Fruit fly (Drosophila melanogaster) whole organism, embryonic: ENCODE results near the gene CG18262.

Experiments
- Ada2b ChIP-seq: fragments of 200-800 bp; sonication (Bioruptor generic); IDR thresholded peaks from 2 replicates; pipeline ENCODE4 v1.3.6; 2022; ENCODE audit warnings: missing biosample characterization, missing genetic modification characterization
- Adf1 ChIP-seq: fragments of 200-800 bp; sonication (Bioruptor generic); IDR thresholded peaks from 2 replicates; pipeline ENCODE4 v1.3.6; 2022; ENCODE audit warnings: missing biosample characterization, missing genetic modification characterization
- Antp ChIP-seq: fragments of 200-800 bp; sonication (Bioruptor generic); optimal IDR thresholded peaks from 3 replicates; lab custom pipeline; 2016; ENCODE audit warnings: missing biosample characterization, missing genetic modification characterization
- Awh ChIP-seq: fragments of 200-800 bp; sonication (Bioruptor generic); IDR thresholded peaks from 2 replicates; pipeline ENCODE4, ENCODE4 v1.3.6; 2022; ENCODE audit warnings: missing biosample characterization, missing genetic modification characterization
- C15 ChIP-seq: fragments of 200-800 bp; sonication (Bioruptor generic); IDR thresholded peaks from 3 replicates; pipeline ENCODE4 v1.3.6; 2022; ENCODE audit warnings: missing biosample characterization, missing genetic modification characterization
- CG12071 ChIP-seq: fragments of 200-800 bp; sonication (Bioruptor generic); optimal IDR thresholded peaks from 3 replicates; lab custom pipeline; 2018; ENCODE audit warnings: missing biosample characterization, mild to moderate bottlenecking, missing genetic modification characterization
- CG13624 ChIP-seq: fragments of 200-800 bp; sonication (Bioruptor generic); optimal IDR thresholded peaks from 2 replicates; lab custom pipeline; 2016; ENCODE audit warnings: missing biosample characterization, missing genetic modification characterization
- CG14441 ChIP-seq: fragments of 200-800 bp; sonication (Bioruptor generic); IDR thresholded peaks from 2 replicates; pipeline ENCODE4 v1.3.6; 2022; ENCODE audit warnings: missing biosample characterization, missing genetic modification characterization
- CG14965 ChIP-seq: fragments of 200-800 bp; sonication (Bioruptor generic); optimal IDR thresholded peaks from 2 replicates; lab custom pipeline; 2016; ENCODE audit warnings: missing biosample characterization, missing genetic modification characterization, borderline replicate concordance
- CG15011 ChIP-seq: fragments of 200-800 bp; sonication (Bioruptor generic); optimal IDR thresholded peaks from 3 replicates; lab custom pipeline; 2018; ENCODE audit warnings: missing biosample characterization, mild to moderate bottlenecking, missing genetic modification characterization
- CG15696 ChIP-seq: fragments of 200-800 bp; sonication (Bioruptor generic); optimal IDR thresholded peaks from 2 replicates; lab custom pipeline; 2019; ENCODE audit warnings: missing biosample characterization, mild to moderate bottlenecking, missing genetic modification characterization, moderate library complexity
- CG16815 ChIP-seq: fragments of 200-800 bp; sonication (Bioruptor generic); optimal IDR thresholded peaks from 3 replicates; lab custom pipeline; 2017; ENCODE audit warnings: missing biosample characterization, mild to moderate bottlenecking, missing genetic modification characterization
- CG18619 ChIP-seq: fragments of 200-800 bp; sonication (Bioruptor generic); optimal IDR thresholded peaks from 3 replicates; lab custom pipeline; 2017; ENCODE audit warnings: missing biosample characterization, mild to moderate bottlenecking, missing genetic modification characterization
- CG2678 ChIP-seq: fragments of 200-800 bp; sonication (Bioruptor generic); optimal IDR thresholded peaks from 3 replicates; lab custom pipeline; 2019; ENCODE audit warnings: missing biosample characterization, mild to moderate bottlenecking, missing genetic modification characterization, moderate library complexity
- CG3163 ChIP-seq: fragments of 200-800 bp; sonication (Bioruptor generic); optimal IDR thresholded peaks from 3 replicates; lab custom pipeline; 2016; ENCODE audit warnings: missing biosample characterization, missing genetic modification characterization
- CG6654 ChIP-seq: fragments of 200-800 bp; sonication (Bioruptor generic); optimal IDR thresholded peaks from 2 replicates; lab custom pipeline; 2017; ENCODE audit warnings: missing biosample characterization, mild to moderate bottlenecking, missing genetic modification characterization
- CG7372 ChIP-seq: fragments of 200-800 bp; sonication (Bioruptor generic); IDR thresholded peaks from 2 replicates; pipeline ENCODE4 v1.3.6; 2022; ENCODE audit warnings: missing biosample characterization, missing genetic modification characterization
- CG8944 ChIP-seq: fragments of 200-800 bp; sonication (Bioruptor generic); optimal IDR thresholded peaks from 3 replicates; lab custom pipeline; 2016; ENCODE audit warnings: missing biosample characterization, missing genetic modification characterization
- CG9437 ChIP-seq: fragments of 200-800 bp; sonication (Bioruptor generic); optimal IDR thresholded peaks from 2 replicates; lab custom pipeline; 2018; ENCODE audit warnings: missing biosample characterization, mild to moderate bottlenecking, missing genetic modification characterization
- CG9727 ChIP-seq: fragments of 200-800 bp; sonication (Bioruptor generic); optimal IDR thresholded peaks from 3 replicates; lab custom pipeline; 2017; ENCODE audit warnings: missing biosample characterization, mild to moderate bottlenecking, missing genetic modification characterization
- CG9817 ChIP-seq: fragments of 200-800 bp; sonication (Bioruptor generic); optimal IDR thresholded peaks from 2 replicates; lab custom pipeline; 2018; ENCODE audit warnings: missing biosample characterization, mild to moderate bottlenecking, missing genetic modification characterization, moderate library complexity
- CoRest ChIP-seq: fragments of 200-800 bp; sonication (Bioruptor generic); optimal IDR thresholded peaks from 3 replicates; lab custom pipeline; 2018; ENCODE audit warnings: missing biosample characterization, mild to moderate bottlenecking, missing genetic modification characterization, moderate library complexity
- Dbx ChIP-seq: fragments of 200-800 bp; sonication (Bioruptor generic); IDR thresholded peaks from 3 replicates; pipeline ENCODE4 v1.3.6; 2022; ENCODE audit warnings: missing biosample characterization, missing genetic modification characterization
- Drgx ChIP-seq: fragments of 200-800 bp; sonication (Bioruptor generic); IDR thresholded peaks from 2 replicates; pipeline ENCODE4 v1.3.6; 2022; ENCODE audit warnings: missing biosample characterization, missing genetic modification characterization
- HmgZ ChIP-seq: fragments of 200-800 bp; sonication (Bioruptor generic); optimal IDR thresholded peaks from 2 replicates; lab custom pipeline; 2018; ENCODE audit warnings: missing biosample characterization, mild to moderate bottlenecking, missing genetic modification characterization
- Hmr ChIP-seq: fragments of 200-800 bp; sonication (Bioruptor generic); optimal IDR thresholded peaks from 3 replicates; lab custom pipeline; 2017; ENCODE audit warnings: mild to moderate bottlenecking, missing biosample characterization, missing genetic modification reagents, missing genetic modification characterization
- Hr51 ChIP-seq, 2 experiments: fragments of 200-800 bp; sonication (Bioruptor generic); optimal IDR thresholded peaks; 2 replicates in 1 of 2; 3 replicates in 1 of 2; lab custom pipeline; 2016 to 2018; ENCODE audit warnings: missing biosample characterization in 2 of 2, missing genetic modification characterization in 2 of 2, mild to moderate bottlenecking in 1 of 2, moderate library complexity in 1 of 2
- Meics ChIP-seq: fragments of 200-800 bp; sonication (Bioruptor generic); optimal IDR thresholded peaks from 2 replicates; lab custom pipeline; 2017; ENCODE audit warnings: missing biosample characterization, mild to moderate bottlenecking, missing genetic modification characterization
- Rfx ChIP-seq: fragments of 200-800 bp; sonication (Bioruptor generic); IDR thresholded peaks from 2 replicates; pipeline ENCODE4 v1.3.6; 2022; ENCODE audit warnings: missing biosample characterization, missing genetic modification characterization
- Spps ChIP-seq: fragments of 200-800 bp; sonication (Bioruptor generic); optimal IDR thresholded peaks from 2 replicates; lab custom pipeline; 2018; ENCODE audit warnings: missing biosample characterization, mild to moderate bottlenecking, missing genetic modification characterization
- Trl ChIP-seq, 3 experiments: fragments of >200 bp in 2 of 3; fragments of 200-800 bp in 1 of 3; sonication (Bioruptor generic) in 1 of 3; optimal IDR thresholded peaks; 2 replicates in 1 of 3; 3 replicates in 2 of 3; lab custom pipeline; 2016 to 2017; ENCODE audit warnings: missing biosample characterization in 1 of 3, missing genetic modification characterization in 1 of 3
- Vsx1 ChIP-seq: fragments of 200-800 bp; sonication (Bioruptor generic); optimal IDR thresholded peaks from 2 replicates; lab custom pipeline; 2017; ENCODE audit warnings: missing biosample characterization, mild to moderate bottlenecking, missing genetic modification characterization, missing genetic modification reagents
- ato ChIP-seq: fragments of 200-800 bp; sonication (Bioruptor generic); IDR thresholded peaks from 2 replicates; pipeline ENCODE4 v1.3.6; 2022; ENCODE audit warnings: missing biosample characterization, missing genetic modification characterization; ENCODE audit not compliant: partially characterized antibody
- az2 ChIP-seq: fragments of 200-800 bp; sonication (Bioruptor generic); optimal IDR thresholded peaks from 3 replicates; lab custom pipeline; 2016; ENCODE audit warnings: missing biosample characterization, missing genetic modification characterization
- esg ChIP-seq: fragments of 200-800 bp; sonication (Bioruptor generic); conservative IDR thresholded peaks from 2 replicates; pipeline ENCODE4 v1.3.6; 2022; ENCODE audit warnings: missing biosample characterization, missing genetic modification characterization
- fd3F ChIP-seq: fragments of 200-800 bp; sonication (Bioruptor generic); optimal IDR thresholded peaks from 2 replicates; lab custom pipeline; 2018; ENCODE audit warnings: missing biosample characterization, mild to moderate bottlenecking, missing genetic modification characterization, moderate library complexity
- fu2 ChIP-seq: fragments of 200-800 bp; sonication (Bioruptor generic); optimal IDR thresholded peaks from 2 replicates; lab custom pipeline; 2016; ENCODE audit warnings: missing biosample characterization, missing genetic modification characterization
- gem ChIP-seq: fragments of 200-800 bp; sonication (Bioruptor generic); optimal IDR thresholded peaks from 2 replicates; lab custom pipeline; 2019; ENCODE audit warnings: missing biosample characterization, mild to moderate bottlenecking, missing genetic modification characterization, moderate library complexity
- gsb ChIP-seq: fragments of 200-800 bp; sonication (Bioruptor generic); IDR thresholded peaks from 2 replicates; pipeline ENCODE4 v1.3.6; 2022; ENCODE audit warnings: missing biosample characterization, missing genetic modification characterization
- ham ChIP-seq: fragments of 200-800 bp; sonication (Bioruptor generic); IDR thresholded peaks from 2 replicates; pipeline ENCODE4 v1.3.6; 2022; ENCODE audit warnings: missing biosample characterization, missing genetic modification characterization
- nom ChIP-seq: fragments of 200-800 bp; sonication (Bioruptor generic); optimal IDR thresholded peaks from 2 replicates; lab custom pipeline; 2017; ENCODE audit warnings: missing biosample characterization, missing genetic modification characterization, mild to moderate bottlenecking, moderate library complexity, missing genetic modification reagents
- otp ChIP-seq: fragments of 200-800 bp; sonication (Bioruptor generic); IDR thresholded peaks from 3 replicates; pipeline ENCODE4, ENCODE4 v1.3.6; 2022; ENCODE audit warnings: missing biosample characterization, missing genetic modification characterization
- peb ChIP-seq: fragments of 200-800 bp; sonication (Bioruptor generic); IDR thresholded peaks from 2 replicates; pipeline ENCODE4 v1.3.6; 2022; ENCODE audit warnings: missing biosample characterization, missing genetic modification characterization
- ranshi ChIP-seq: fragments of 200-800 bp; sonication (Bioruptor generic); IDR thresholded peaks from 2 replicates; pipeline ENCODE4 v1.3.6; 2022; ENCODE audit warnings: missing biosample characterization, missing genetic modification characterization
- sc ChIP-seq, 3 experiments: fragments of >200 bp in 2 of 3; fragments of 200-800 bp in 1 of 3; sonication (Bioruptor generic) in 1 of 3; optimal IDR thresholded peaks; 2 replicates in 2 of 3; 3 replicates in 1 of 3; lab custom pipeline; 2017; ENCODE audit warnings: mild to moderate bottlenecking in 1 of 3, missing biosample characterization in 1 of 3, missing genetic modification characterization in 1 of 3, missing genetic modification reagents in 1 of 3
- schlank ChIP-seq: fragments of 200-800 bp; sonication (Bioruptor generic); optimal IDR thresholded peaks from 2 replicates; lab custom pipeline; 2018; ENCODE audit warnings: missing biosample characterization, mild to moderate bottlenecking, missing genetic modification characterization
- slp2 ChIP-seq: fragments of 200-800 bp; sonication (Bioruptor generic); optimal IDR thresholded peaks from 2 replicates; lab custom pipeline; 2016; ENCODE audit warnings: missing biosample characterization, missing genetic modification characterization
- stc ChIP-seq: fragments of 200-800 bp; sonication (Bioruptor generic); IDR thresholded peaks from 2 replicates; pipeline ENCODE4 v1.3.6; 2022; ENCODE audit warnings: missing biosample characterization, missing genetic modification characterization
- vvl ChIP-seq: fragments of 200-800 bp; sonication (Bioruptor generic); IDR thresholded peaks from 2 replicates; pipeline ENCODE4 v1.3.6; 2022; ENCODE audit warnings: missing biosample characterization, missing genetic modification characterization

The CG18262 gene

dm6 chrX:8112715-8113114, 40.0 kb upstream of the CG18262 start (continued):
- no peak for TF ChIP-seq CG15696
- TF ChIP-seq az2 (GFP tag; lab: Kevin White, UChicago), result no peak
- TF ChIP-seq vvl (GFP tag; lab: Robert Waterston, UW), result peak; percentile 60; the same call in 1 of the 2 replicates
- TF ChIP-seq Spps (tag; lab: Kevin White, UChicago), result no peak
- peak in 1 of 2 experiments; percentile 42 for TF ChIP-seq Hr51 (GFP tag; optimal IDR thresholded peaks at IDR 0.05; lab: Kevin White, UChicago)
- TF ChIP-seq fu2 (GFP tag; lab: Kevin White, UChicago), result peak; percentile 2
- no peak for TF ChIP-seq slp2 (GFP tag; lab: Kevin White, UChicago)
- peak; percentile 36; the same call in 1 of the 2 replicates for TF ChIP-seq esg
- TF ChIP-seq gsb (GFP tag; lab: Robert Waterston, UW), result 0 out of 2 replicates have a peak, but pooled peaks have one; percentile 39
- peak; percentile 17 for TF ChIP-seq CG9727
- TF ChIP-seq Hmr (GFP tag; lab: Kevin White, UChicago), result peak; percentile 69
- no peak for TF ChIP-seq CG8944 (GFP tag; lab: Kevin White, UChicago)
- peak; percentile 19 for TF ChIP-seq CG9817
- peak; percentile 70 for TF ChIP-seq Rfx (GFP tag; lab: Robert Waterston, UW)
- TF ChIP-seq peb, result no peak
- TF ChIP-seq C15 (GFP tag; lab: Robert Waterston, UW), result 0 out of 3 replicates have a peak, but pooled peaks have one; percentile 13
- TF ChIP-seq ranshi (GFP tag; lab: Robert Waterston, UW), result peak; percentile 15; the same call in 1 of the 2 replicates
- no peak for TF ChIP-seq CG12071 (GFP tag; lab: Kevin White, UChicago)
- TF ChIP-seq CoRest, result peak; percentile 28
- no peak for TF ChIP-seq Vsx1 (GFP tag; lab: Kevin White, UChicago)
- TF ChIP-seq ham (GFP tag; lab: Robert Waterston, UW), result 0 out of 2 replicates have a peak, but pooled peaks have one; percentile 14
- no peak for TF ChIP-seq ato (GFP tag; lab: Robert Waterston, UW)
- no peak for TF ChIP-seq CG14965 (GFP tag; lab: Kevin White, UChicago)
- peak; percentile 18 for TF ChIP-seq CG18619 (GFP tag; lab: Kevin White, UChicago)
- TF ChIP-seq Ada2b (GFP tag; lab: Robert Waterston, UW), result peak; percentile 16; the same call in 1 of the 2 replicates
- TF ChIP-seq CG9437 (GFP tag; lab: Kevin White, UChicago), result no peak
- TF ChIP-seq CG2678 (tag; lab: Kevin White, UChicago), result peak; percentile 57
- peak; percentile 20 for TF ChIP-seq schlank
- TF ChIP-seq sc (optimal IDR thresholded peaks at IDR 0.05; lab: Kevin White, UChicago), result no peak
- no peak for TF ChIP-seq sc (GFP tag; optimal IDR thresholded peaks at IDR 0.05; lab: Kevin White, UChicago)
- TF ChIP-seq CG6654 (GFP tag; lab: Kevin White, UChicago), result no peak
- TF ChIP-seq Awh (GFP tag; lab: Robert Waterston, UW), result no peak
- peak; percentile 65 for TF ChIP-seq CG13624 (GFP tag; lab: Kevin White, UChicago)
- TF ChIP-seq CG15011 (GFP tag; lab: Kevin White, UChicago), result peak; percentile 11
- no peak for TF ChIP-seq Trl (optimal IDR thresholded peaks at IDR 0.05; lab: Kevin White, UChicago)
- peak; percentile 5 for TF ChIP-seq Trl (GFP tag; optimal IDR thresholded peaks at IDR 0.05; lab: Kevin White, UChicago)
- peak; percentile 5 for TF ChIP-seq Antp (GFP tag; lab: Kevin White, UChicago)
- TF ChIP-seq otp (GFP tag; lab: Robert Waterston, UW), result no peak
- TF ChIP-seq Drgx (GFP tag; lab: Robert Waterston, UW), result no peak
- TF ChIP-seq CG16815 (GFP tag; lab: Kevin White, UChicago), result no peak
- TF ChIP-seq gem (tag; lab: Kevin White, UChicago), result peak; percentile 55
- TF ChIP-seq CG7372 (GFP tag; lab: Robert Waterston, UW), result no peak
- peak; percentile 11; the same call in 1 of the 2 replicates for TF ChIP-seq Adf1 (GFP tag; lab: Robert Waterston, UW)
- peak; percentile 67 for TF ChIP-seq Meics (GFP tag; lab: Kevin White, UChicago)
- no peak for TF ChIP-seq HmgZ
- peak; percentile 62; the same call in 2 of the 3 replicates for TF ChIP-seq Dbx (GFP tag; lab: Robert Waterston, UW)
- TF ChIP-seq nom (GFP tag; lab: Kevin White, UChicago), result no peak
- TF ChIP-seq CG3163 (GFP tag; lab: Kevin White, UChicago), result no peak
- peak; percentile 41 for TF ChIP-seq CG14441 (GFP tag; lab: Robert Waterston, UW)
- TF ChIP-seq fd3F, result peak; percentile 10
- TF ChIP-seq stc, result 0 out of 2 replicates have a peak, but pooled peaks have one; percentile 12
